Fruit fly (Drosophila melanogaster): ENCODE results near the gene CG34260.

- no peak for TF ChIP-seq psq (optimal IDR thresholded peaks at IDR 0.05)
- TF ChIP-seq h (optimal IDR thresholded peaks at IDR 0.05), result no peak
Measured at dm6 chr3L:20687134-20687787, 26.6 kb upstream of the CG34260 start.

Measured in Kc167 (cell line).